Worm (Caenorhabditis elegans) whole organism, young adult: Measurements from ENCODE around the gene nlp-1.
A peak's percentile ranks its signal among the peaks of the same experiment; 100 is the strongest.

Source experiments
- B0261.1 ChIP-seq: sonication (generic microtip); optimal IDR thresholded peaks from 2 replicates; lab custom pipeline; 2016; ENCODE audit warnings: mild to moderate bottlenecking, missing genetic modification characterization, moderate library complexity, missing compliant biosample characterization
- D2030.7 ChIP-seq: fragments of 200-800 bp; sonication (Bioruptor generic); IDR thresholded peaks from 2 replicates; pipeline ENCODE4 v1.3.6; 2022; ENCODE audit warnings: missing genetic modification reagents, missing genetic modification characterization, missing compliant biosample characterization
- F22D6.2 ChIP-seq: sonication (generic microtip); optimal IDR thresholded peaks from 2 replicates; lab custom pipeline; 2016; ENCODE audit warnings: mild to moderate bottlenecking, missing genetic modification characterization, missing compliant biosample characterization
- F37B4.10 ChIP-seq: fragments of 200-800 bp; sonication (Bioruptor generic); IDR thresholded peaks from 2 replicates; pipeline ENCODE4 v1.3.6; 2022; ENCODE audit warnings: missing genetic modification characterization, missing compliant biosample characterization
- Y95B8A.8 ChIP-seq: fragments of 200-800 bp; sonication (Bioruptor generic); IDR thresholded peaks from 2 replicates; pipeline ENCODE4 v1.3.6; 2022; ENCODE audit warnings: missing genetic modification reagents, missing genetic modification characterization, missing compliant biosample characterization
- atf-7 ChIP-seq: sonication (generic microtip); optimal IDR thresholded peaks from 2 replicates; lab custom pipeline; 2017; ENCODE audit warnings: mild to moderate bottlenecking, missing genetic modification characterization, missing compliant biosample characterization
- bed-2 ChIP-seq: fragments of 200-800 bp; sonication (Bioruptor generic); IDR thresholded peaks from 2 replicates; pipeline ENCODE4 v1.3.6; 2022; ENCODE audit warnings: missing genetic modification reagents, missing genetic modification characterization, missing compliant biosample characterization
- ceh-91 ChIP-seq: fragments of 200-800 bp; sonication (Bioruptor generic); IDR thresholded peaks from 2 replicates; pipeline ENCODE4 v1.3.6; 2022; ENCODE audit warnings: missing genetic modification reagents, missing genetic modification characterization, missing compliant biosample characterization
- chd-7 ChIP-seq: sonication (generic microtip); optimal IDR thresholded peaks from 2 replicates; lab custom pipeline; 2016; ENCODE audit warnings: mild to moderate bottlenecking, missing genetic modification characterization, moderate library complexity, missing compliant biosample characterization
- die-1 ChIP-seq: sonication (generic microtip); optimal IDR thresholded peaks from 2 replicates; lab custom pipeline; 2016; ENCODE audit warnings: missing genotype, mild to moderate bottlenecking, missing genetic modification characterization, missing compliant biosample characterization
- dox-1 ChIP-seq: fragments of 200-800 bp; sonication (Bioruptor generic); IDR thresholded peaks from 2 replicates; pipeline ENCODE4 v1.3.6; 2022; ENCODE audit warnings: missing genetic modification reagents, missing genetic modification characterization, missing compliant biosample characterization
- dpl-1 ChIP-seq: fragments of 150-350 bp; optimal IDR thresholded peaks from 2 replicates; lab custom pipeline; 2014; ENCODE audit warnings: missing biosample characterization, missing genetic modification reagents, missing genetic modification characterization
- egl-18 ChIP-seq: fragments of 200-800 bp; sonication (Bioruptor generic); IDR thresholded peaks from 2 replicates; pipeline ENCODE4 v1.3.6; 2022; ENCODE audit warnings: missing genetic modification reagents, missing genetic modification characterization, missing compliant biosample characterization
- egl-44 ChIP-seq: fragments of 200-800 bp; sonication (Bioruptor generic); IDR thresholded peaks from 2 replicates; pipeline ENCODE4 v1.3.6; 2022; ENCODE audit warnings: missing genetic modification reagents, missing genetic modification characterization, missing compliant biosample characterization
- ekl-4 ChIP-seq: fragments of 200-800 bp; sonication (Bioruptor generic); IDR thresholded peaks from 2 replicates; pipeline ENCODE4 v1.3.6; 2022; ENCODE audit warnings: missing genetic modification reagents, missing genetic modification characterization, missing compliant biosample characterization
- fkh-3 ChIP-seq: sonication (generic microtip); optimal IDR thresholded peaks from 2 replicates; lab custom pipeline; 2016; ENCODE audit warnings: mild to moderate bottlenecking, missing genetic modification characterization, missing compliant biosample characterization
- gei-17 ChIP-seq: fragments of 200-800 bp; sonication (Bioruptor generic); optimal IDR thresholded peaks from 2 replicates; lab custom pipeline; 2018; ENCODE audit warnings: mild to moderate bottlenecking, missing genetic modification characterization, missing compliant biosample characterization
- hlh-26 ChIP-seq: fragments of 200-800 bp; sonication (Bioruptor generic); conservative IDR thresholded peaks from 2 replicates; pipeline ENCODE4 v1.3.6; 2022; ENCODE audit warnings: missing genetic modification reagents, missing genetic modification characterization, missing compliant biosample characterization
- hsf-1 ChIP-seq: fragments of 200-800 bp; sonication (Bioruptor generic); IDR thresholded peaks from 2 replicates; pipeline ENCODE4 v1.3.6; 2022; ENCODE audit warnings: missing genetic modification reagents, missing genetic modification characterization, missing compliant biosample characterization
- let-526 ChIP-seq: fragments of 200-800 bp; sonication (Bioruptor generic); IDR thresholded peaks from 2 replicates; pipeline ENCODE4 v1.3.6; 2022; ENCODE audit warnings: missing genetic modification reagents, missing genetic modification characterization, missing compliant biosample characterization
- lin-26 ChIP-seq: fragments of 200-800 bp; sonication (Bioruptor generic); IDR thresholded peaks from 2 replicates; pipeline ENCODE4 v1.3.6; 2022; ENCODE audit warnings: missing genetic modification reagents, missing genetic modification characterization, missing compliant biosample characterization
- lsl-1 ChIP-seq: fragments of 200-800 bp; sonication (Bioruptor generic); optimal IDR thresholded peaks from 2 replicates; lab custom pipeline; 2018; ENCODE audit warnings: mild to moderate bottlenecking, missing genetic modification characterization, moderate library complexity, missing compliant biosample characterization
- lsy-27 ChIP-seq: sonication (generic microtip); optimal IDR thresholded peaks from 2 replicates; lab custom pipeline; 2017; ENCODE audit warnings: missing genetic modification characterization, mild to moderate bottlenecking, missing compliant biosample characterization, antibody characterized with exemption, missing genotype, borderline replicate concordance; ENCODE audit not compliant: insufficient read depth
- madf-10 ChIP-seq: sonication (generic microtip); optimal IDR thresholded peaks from 2 replicates; lab custom pipeline; 2016; ENCODE audit warnings: mild to moderate bottlenecking, missing genetic modification characterization, missing compliant biosample characterization
- madf-3 ChIP-seq: fragments of 200-800 bp; sonication (Bioruptor generic); IDR thresholded peaks from 2 replicates; pipeline ENCODE4 v1.3.6; 2022; ENCODE audit warnings: missing genetic modification reagents, missing genetic modification characterization, missing compliant biosample characterization
- madf-8 ChIP-seq: fragments of 200-800 bp; sonication (Bioruptor generic); conservative IDR thresholded peaks from 2 replicates; pipeline ENCODE4 v1.3.6; 2022; ENCODE audit warnings: missing genetic modification reagents, missing genetic modification characterization, missing compliant biosample characterization
- mes-4 ChIP-seq: sonication (generic microtip); optimal IDR thresholded peaks from 2 replicates; lab custom pipeline; 2016; ENCODE audit warnings: missing genotype, missing genetic modification characterization, missing compliant biosample characterization
- nfya-2 ChIP-seq: fragments of 200-800 bp; sonication (Bioruptor generic); IDR thresholded peaks from 2 replicates; pipeline ENCODE4 v1.3.6; 2022; ENCODE audit warnings: missing genetic modification reagents, missing genetic modification characterization, missing compliant biosample characterization
- nhr-90 ChIP-seq: sonication (generic microtip); optimal IDR thresholded peaks from 2 replicates; lab custom pipeline; 2016; ENCODE audit warnings: missing genotype, mild to moderate bottlenecking, missing genetic modification characterization, missing compliant biosample characterization
- rcor-1 ChIP-seq: fragments of 200-800 bp; sonication (Bioruptor generic); IDR thresholded peaks from 2 replicates; pipeline ENCODE4 v1.3.6; 2022; ENCODE audit warnings: missing genetic modification reagents, missing genetic modification characterization, missing compliant biosample characterization
- rpc-1 ChIP-seq, 2 experiments: fragments of 150-350 bp in 1 of 2; sonication (generic microtip) in 1 of 2; optimal IDR thresholded peaks; 2 replicates each; lab custom pipeline; 2014 to 2018; ENCODE audit warnings: missing biosample characterization in 1 of 2, missing genetic modification characterization in 1 of 2, missing genetic modification reagents in 1 of 2, missing genotype in 1 of 2
- sea-2 ChIP-seq: fragments of 200-800 bp; sonication (Bioruptor generic); IDR thresholded peaks from 2 replicates; pipeline ENCODE4 v1.3.6; 2022; ENCODE audit warnings: missing genetic modification characterization, missing compliant biosample characterization
- tbx-9 ChIP-seq: sonication (generic microtip); optimal IDR thresholded peaks from 2 replicates; lab custom pipeline; 2016; ENCODE audit warnings: borderline replicate concordance, missing genetic modification characterization, inconsistent platforms, missing compliant biosample characterization
- xnd-1 ChIP-seq: sonication (generic microtip); optimal IDR thresholded peaks from 2 replicates; lab custom pipeline; 2016; ENCODE audit warnings: missing genotype, missing genetic modification reagents, missing genetic modification characterization, missing compliant biosample characterization
- zfh-2 ChIP-seq: fragments of 200-800 bp; sonication (Bioruptor generic); conservative IDR thresholded peaks from 2 replicates; pipeline ENCODE4 v1.3.6; 2022; ENCODE audit warnings: missing genetic modification reagents, missing genetic modification characterization, missing compliant biosample characterization
- ztf-22 ChIP-seq: fragments of 200-800 bp; sonication (Bioruptor generic); optimal IDR thresholded peaks from 2 replicates; lab custom pipeline; 2018; ENCODE audit warnings: mild to moderate bottlenecking, missing genetic modification characterization, moderate library complexity, missing compliant biosample characterization
- ztf-3 ChIP-seq: fragments of 200-800 bp; sonication (Bioruptor generic); optimal IDR thresholded peaks from 2 replicates; lab custom pipeline; 2018; ENCODE audit warnings: mild to moderate bottlenecking, missing genetic modification characterization, missing compliant biosample characterization

The nlp-1 gene

DNA sequence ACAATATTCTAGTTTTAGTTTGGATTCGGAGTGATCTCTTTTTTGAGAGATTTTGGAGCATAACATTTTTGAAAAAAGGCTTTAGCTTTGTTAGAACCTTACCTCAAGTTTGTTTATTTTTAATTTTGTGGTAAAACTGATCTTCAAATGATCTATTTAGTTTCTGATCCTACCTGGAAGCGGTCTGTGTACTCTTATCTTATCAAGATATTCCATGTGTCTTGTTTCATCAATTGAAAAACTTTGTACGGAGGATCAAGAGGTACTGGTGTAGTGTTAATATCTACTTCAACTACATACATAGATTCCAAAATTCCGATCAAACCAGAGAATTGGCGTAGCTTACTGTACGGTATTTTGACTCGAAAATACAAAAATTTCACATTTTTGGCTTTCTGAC is 28.4 kb downstream of the nlp-1 start:
- TF ChIP-seq nhr-90 (tag; lab: Kevin White, UChicago), result no peak
- no peak for TF ChIP-seq F22D6.2 (tag; lab: Kevin White, UChicago)
- TF ChIP-seq hsf-1 (GFP tag; lab: Robert Waterston, UW), result no peak
- no peak for TF ChIP-seq nfya-2 (GFP tag; lab: Robert Waterston, UW)
- TF ChIP-seq lsl-1 (GFP tag; lab: Kevin White, UChicago), result no peak
- TF ChIP-seq egl-18 (GFP tag; lab: Robert Waterston, UW), result no peak
- no peak for TF ChIP-seq atf-7 (tag; lab: Kevin White, UChicago)

DNA sequence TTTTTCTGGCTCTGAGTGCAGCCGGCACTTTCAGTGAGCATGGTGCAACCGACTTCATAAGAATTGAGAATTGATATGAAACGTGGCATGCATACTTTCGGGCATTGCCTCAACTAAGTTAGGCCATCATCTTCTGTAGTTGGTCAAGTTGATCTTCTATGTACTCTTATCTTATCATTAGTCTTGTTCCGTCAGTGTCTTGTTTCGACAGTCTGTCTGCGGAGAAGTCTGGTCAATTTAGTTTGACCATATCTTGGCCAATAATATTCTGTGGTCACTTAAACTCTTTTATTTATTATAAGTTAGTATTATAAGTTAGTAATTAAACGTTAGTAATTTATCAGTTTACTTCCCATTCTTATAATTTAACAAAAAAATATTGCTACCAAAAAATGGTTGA is 28.9 kb downstream of the nlp-1 start:
- no peak for TF ChIP-seq rpc-1 (optimal IDR thresholded peaks at IDR 0.05; lab: Kevin White, UChicago)
- no peak for TF ChIP-seq rpc-1 (tag; optimal IDR thresholded peaks at IDR 0.05; lab: Kevin White, UChicago)
- no peak for TF ChIP-seq lsy-27 (tag; lab: Kevin White, UChicago)
- TF ChIP-seq tbx-9 (tag; lab: Kevin White, UChicago), result no peak
- TF ChIP-seq lin-26 (GFP tag; lab: Robert Waterston, UW), result no peak
- TF ChIP-seq B0261.1 (tag; lab: Kevin White, UChicago), result no peak
- TF ChIP-seq ztf-3 (GFP tag; lab: Kevin White, UChicago), result no peak
- TF ChIP-seq fkh-3 (tag; lab: Kevin White, UChicago), result no peak
- TF ChIP-seq chd-7 (tag; lab: Kevin White, UChicago), result no peak
- TF ChIP-seq let-526, result no peak
- no peak for TF ChIP-seq gei-17 (GFP tag; lab: Kevin White, UChicago)
- no peak for TF ChIP-seq lsl-1 (GFP tag; lab: Kevin White, UChicago)

DNA sequence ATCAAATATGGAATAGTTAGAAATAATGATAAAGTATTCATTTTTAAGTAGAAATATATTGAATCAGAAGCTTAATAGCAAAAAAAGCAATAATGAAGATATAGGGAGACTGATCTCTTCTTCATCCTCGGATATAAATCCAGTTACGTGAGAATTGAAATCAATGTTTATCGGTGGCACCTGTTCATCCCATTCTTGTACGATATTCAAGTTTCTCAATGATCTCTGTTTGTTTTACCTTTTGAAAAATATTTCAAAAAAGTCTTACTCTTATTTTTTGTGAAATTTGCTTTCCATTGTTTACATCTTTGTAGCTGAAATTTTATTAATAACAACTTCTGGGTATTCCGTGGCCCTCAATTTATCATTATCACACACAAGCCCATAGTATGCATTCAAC is 31.0 kb downstream of the nlp-1 start, which contains the start of gene T14G12.12:
Gene T14G12.12, minus strand, starts transcription at position 101 of the 400 bp plus-strand sequence.
- TF ChIP-seq egl-18 (GFP tag; lab: Robert Waterston, UW) (no peak), ceh-91 (GFP tag; lab: Robert Waterston, UW) (no peak), lsy-27 (tag; lab: Kevin White, UChicago) (no peak), ztf-22 (GFP tag; lab: Kevin White, UChicago) (no peak)

DNA sequence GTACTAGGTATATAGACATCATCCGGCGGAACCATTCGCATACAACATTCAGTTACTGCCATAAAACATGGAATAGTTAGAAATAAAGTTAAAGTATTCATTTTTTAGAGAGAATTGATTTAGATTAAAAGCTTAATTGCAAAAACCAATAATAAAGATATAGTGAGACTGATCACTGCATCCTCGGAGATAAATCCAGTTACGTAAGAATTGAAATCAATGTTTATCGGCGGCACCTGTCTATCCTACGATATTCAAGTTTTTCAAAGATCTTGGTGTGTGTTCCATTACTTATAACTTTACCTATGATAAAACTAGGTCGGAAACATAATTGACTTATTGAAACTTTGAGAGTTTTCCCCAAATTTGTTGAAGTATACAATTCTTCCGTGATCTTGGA is 32.0 kb downstream of the nlp-1 start, which contains the start of gene T14G12.6:
Gene T14G12.6, minus strand, starts transcription at position 101 of the 400 bp plus-strand sequence.
- TF ChIP-seq rcor-1, result no peak
- TF ChIP-seq mes-4 (tag; lab: Kevin White, UChicago), result no peak
- TF ChIP-seq, all 124 proteins: peak for 0

DNA sequence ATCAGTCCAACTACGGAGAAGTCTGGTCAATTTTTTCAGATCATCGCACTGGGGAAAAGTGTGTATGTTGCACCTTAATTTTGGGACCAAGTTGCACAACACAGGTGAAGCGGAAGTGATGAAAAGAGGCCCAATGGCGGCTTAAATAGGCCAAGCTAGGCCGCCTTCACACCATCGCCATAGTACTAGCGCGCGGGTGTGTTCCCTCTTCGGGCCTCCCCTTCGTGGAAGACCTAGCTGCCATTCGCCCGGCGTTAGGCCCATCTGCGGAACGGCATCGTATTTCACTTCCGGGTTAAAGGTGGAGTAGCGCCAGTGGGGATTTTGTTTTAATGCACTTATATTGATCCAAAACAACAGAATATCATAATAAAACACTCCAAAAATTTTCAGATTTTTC is 32.4 kb downstream of the nlp-1 start:
- TF ChIP-seq rcor-1 (no peak), F37B4.10 (GFP tag; lab: Robert Waterston, UW) (no peak), xnd-1 (no peak), D2030.7 (no peak), zfh-2 (GFP tag; lab: Robert Waterston, UW) (peak; percentile 37; the same call in 1 of the 2 replicates), madf-8 (GFP tag; lab: Robert Waterston, UW) (no peak), madf-10 (tag; lab: Kevin White, UChicago) (no peak), dpl-1 (GFP tag; lab: Kevin White, UChicago) (no peak), sea-2 (GFP tag; lab: Robert Waterston, UW) (0 out of 2 replicates have a peak, but pooled peaks have one; percentile 42), Y95B8A.8 (no peak), hsf-1 (GFP tag; lab: Robert Waterston, UW) (no peak), hlh-26 (GFP tag; lab: Robert Waterston, UW) (no peak), bed-2 (GFP tag; lab: Robert Waterston, UW) (no peak), egl-44 (GFP tag; lab: Robert Waterston, UW) (peak; percentile 64; the same call in 1 of the 2 replicates), ekl-4 (GFP tag; lab: Robert Waterston, UW) (0 out of 2 replicates have a peak, but pooled peaks have one; percentile 18), madf-3 (0 out of 2 replicates have a peak, but pooled peaks have one; percentile 44), die-1 (tag; lab: Kevin White, UChicago) (no peak), dox-1 (GFP tag; lab: Robert Waterston, UW) (no peak), chd-7 (tag; lab: Kevin White, UChicago) (no peak)
